Worm (Caenorhabditis elegans) whole organism, mixed stage, embryonic: ENCODE measurements around the gene gar-2.

Experiments used
- bed-3 ChIP-seq: fragments of 200-800 bp; sonication (Bioruptor generic); optimal IDR thresholded peaks from 3 replicates; lab custom pipeline; 2018; ENCODE audit warnings: mild to moderate bottlenecking, missing genetic modification characterization, moderate library complexity, missing compliant biosample characterization
- ceh-39 ChIP-seq: fragments of 150-350 bp; optimal IDR thresholded peaks from 2 replicates; lab custom pipeline; 2014; ENCODE audit warnings: missing biosample characterization, missing genetic modification characterization
- ceh-43 ChIP-seq: fragments of 200-800 bp; sonication (Bioruptor generic); optimal IDR thresholded peaks from 2 replicates; lab custom pipeline; 2018; ENCODE audit warnings: mild to moderate bottlenecking, missing genetic modification characterization, moderate library complexity, missing compliant biosample characterization
- ces-1 ChIP-seq: fragments of 150-350 bp; optimal IDR thresholded peaks from 2 replicates; lab custom pipeline; 2014; ENCODE audit warnings: missing biosample characterization, missing genetic modification reagents, missing genetic modification characterization
- cnd-1 ChIP-seq: fragments of 200-800 bp; sonication (Bioruptor generic); optimal IDR thresholded peaks from 2 replicates; lab custom pipeline; 2018; ENCODE audit warnings: mild to moderate bottlenecking, missing genetic modification characterization, missing compliant biosample characterization
- drap-1 ChIP-seq: fragments of 200-800 bp; sonication (Bioruptor generic); optimal IDR thresholded peaks from 3 replicates; lab custom pipeline; 2018; ENCODE audit warnings: mild to moderate bottlenecking, missing genetic modification characterization, missing compliant biosample characterization
- elt-1 ChIP-seq: sonication (generic microtip); optimal IDR thresholded peaks from 2 replicates; lab custom pipeline; 2017; ENCODE audit warnings: missing genetic modification characterization, mild to moderate bottlenecking, missing compliant biosample characterization, antibody characterized with exemption, moderate library complexity, borderline replicate concordance; ENCODE audit not compliant: insufficient read depth
- elt-3 ChIP-seq: fragments of 150-350 bp; optimal IDR thresholded peaks from 2 replicates; lab custom pipeline; 2014; ENCODE audit warnings: missing biosample characterization, missing genetic modification characterization
- flh-1 ChIP-seq: fragments of 200-800 bp; sonication (Bioruptor generic); optimal IDR thresholded peaks from 2 replicates; lab custom pipeline; 2018; ENCODE audit warnings: mild to moderate bottlenecking, missing genetic modification characterization, moderate library complexity, missing compliant biosample characterization
- ham-2 ChIP-seq: fragments of 200-800 bp; sonication (Bioruptor generic); optimal IDR thresholded peaks from 2 replicates; lab custom pipeline; 2018; ENCODE audit warnings: mild to moderate bottlenecking, missing genetic modification characterization, missing compliant biosample characterization
- hlh-1 ChIP-seq: fragments of 150-350 bp; optimal IDR thresholded peaks from 2 replicates; lab custom pipeline; 2014; ENCODE audit warnings: missing biosample characterization, missing genetic modification reagents, missing genetic modification characterization
- lin-13 ChIP-seq: fragments of 150-350 bp; optimal IDR thresholded peaks from 2 replicates; lab custom pipeline; 2014; ENCODE audit warnings: missing biosample characterization, missing genetic modification characterization
- lin-32 ChIP-seq: fragments of 200-800 bp; sonication (Bioruptor generic); optimal IDR thresholded peaks from 2 replicates; lab custom pipeline; 2018; ENCODE audit warnings: mild to moderate bottlenecking, missing genetic modification characterization, missing compliant biosample characterization
- lsy-2 ChIP-seq: fragments of 150-350 bp; optimal IDR thresholded peaks from 2 replicates; lab custom pipeline; 2014; ENCODE audit warnings: missing biosample characterization, missing genetic modification characterization
- mab-5 ChIP-seq: fragments of 150-350 bp; optimal IDR thresholded peaks from 2 replicates; lab custom pipeline; 2014; ENCODE audit warnings: missing biosample characterization, missing genetic modification characterization
- mep-1 ChIP-seq: fragments of 150-350 bp; optimal IDR thresholded peaks from 2 replicates; lab custom pipeline; 2017; ENCODE audit warnings: missing biosample characterization, missing genetic modification reagents, missing genetic modification characterization, inconsistent platforms
- mls-2 ChIP-seq: sonication (generic microtip); optimal IDR thresholded peaks from 2 replicates; lab custom pipeline; 2016; ENCODE audit warnings: mild to moderate bottlenecking, missing genetic modification characterization, moderate library complexity, missing compliant biosample characterization
- nhr-12 ChIP-seq: fragments of 150-350 bp; optimal IDR thresholded peaks from 2 replicates; lab custom pipeline; 2014; ENCODE audit warnings: missing biosample characterization, missing genetic modification characterization
- nhr-2 ChIP-seq: fragments of 150-350 bp; optimal IDR thresholded peaks from 2 replicates; lab custom pipeline; 2014; ENCODE audit warnings: missing biosample characterization, missing genetic modification characterization
- nhr-237 ChIP-seq: fragments of 150-350 bp; optimal IDR thresholded peaks from 2 replicates; lab custom pipeline; 2014; ENCODE audit warnings: missing biosample characterization, missing genetic modification characterization
- nhr-28 ChIP-seq: fragments of 150-350 bp; optimal IDR thresholded peaks from 2 replicates; lab custom pipeline; 2014; ENCODE audit warnings: missing biosample characterization, missing genetic modification characterization
- nhr-76 ChIP-seq: sonication (generic microtip); optimal IDR thresholded peaks from 2 replicates; lab custom pipeline; 2017; ENCODE audit warnings: missing biosample characterization, missing genetic modification characterization
- pha-4 ChIP-seq: fragments of 150-350 bp; optimal IDR thresholded peaks from 2 replicates; lab custom pipeline; 2018; ENCODE audit warnings: missing biosample characterization, missing genetic modification reagents, missing genetic modification characterization
- sem-2 ChIP-seq: fragments of 200-800 bp; sonication (Bioruptor generic); optimal IDR thresholded peaks from 2 replicates; lab custom pipeline; 2018; ENCODE audit warnings: mild to moderate bottlenecking, missing genetic modification characterization, missing compliant biosample characterization
- sptf-1 ChIP-seq: sonication (generic microtip); optimal IDR thresholded peaks from 2 replicates; lab custom pipeline; 2017; ENCODE audit warnings: mild to moderate bottlenecking, missing genetic modification characterization, moderate library complexity, missing compliant biosample characterization
- unc-120 ChIP-seq: sonication (generic microtip); optimal IDR thresholded peaks from 2 replicates; lab custom pipeline; 2017; ENCODE audit warnings: missing genetic modification characterization, missing compliant biosample characterization; ENCODE audit not compliant: poor library complexity, severe bottlenecking
- unc-62 ChIP-seq: fragments of 150-350 bp; optimal IDR thresholded peaks from 2 replicates; lab custom pipeline; 2014; ENCODE audit warnings: missing biosample characterization, missing genetic modification reagents, missing genetic modification characterization
- zip-8 ChIP-seq: fragments of 150-350 bp; optimal IDR thresholded peaks from 2 replicates; lab custom pipeline; 2014; ENCODE audit warnings: missing biosample characterization, missing genetic modification characterization

Gene gar-2

DNA sequence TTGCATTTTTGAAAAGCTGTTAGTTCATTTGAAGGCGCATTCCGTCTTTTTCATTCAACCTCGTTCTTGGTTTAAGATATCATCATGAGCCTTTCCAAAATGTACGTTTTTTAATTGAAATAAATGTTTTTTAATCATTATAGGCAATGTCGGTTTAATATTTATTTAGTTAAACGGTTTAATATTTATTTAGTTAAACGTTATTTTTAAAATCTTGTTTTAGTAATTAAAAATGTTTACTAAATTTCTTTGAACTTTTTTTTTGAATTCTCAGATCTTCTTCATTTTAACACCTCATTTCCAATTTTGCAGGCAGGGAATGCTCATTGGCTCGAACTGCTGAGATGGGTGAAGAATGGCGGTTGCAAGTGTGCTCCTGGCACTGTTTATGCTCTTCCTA, at the start of gene gar-2:
gar-2 (plus strand) TSS at position 301 of the 400 bp plus-strand sequence.
- no peak for TF ChIP-seq nhr-237 (tag; lab: Kevin White, UChicago)
- no peak for TF ChIP-seq ces-1
- TF ChIP-seq zip-8 = no peak
- TF ChIP-seq elt-1 (tag; lab: Kevin White, UChicago) = no peak
- TF ChIP-seq nhr-28 (tag; lab: Kevin White, UChicago) = no peak
- no peak for TF ChIP-seq hlh-1
- no peak for TF ChIP-seq mab-5 (tag; lab: Kevin White, UChicago)
- TF ChIP-seq unc-62 = no peak
- TF ChIP-seq sem-2 = no peak
- TF ChIP-seq pha-4 (tag; lab: Kevin White, UChicago) = no peak
- no peak for TF ChIP-seq drap-1 (GFP tag; lab: Kevin White, UChicago)

DNA sequence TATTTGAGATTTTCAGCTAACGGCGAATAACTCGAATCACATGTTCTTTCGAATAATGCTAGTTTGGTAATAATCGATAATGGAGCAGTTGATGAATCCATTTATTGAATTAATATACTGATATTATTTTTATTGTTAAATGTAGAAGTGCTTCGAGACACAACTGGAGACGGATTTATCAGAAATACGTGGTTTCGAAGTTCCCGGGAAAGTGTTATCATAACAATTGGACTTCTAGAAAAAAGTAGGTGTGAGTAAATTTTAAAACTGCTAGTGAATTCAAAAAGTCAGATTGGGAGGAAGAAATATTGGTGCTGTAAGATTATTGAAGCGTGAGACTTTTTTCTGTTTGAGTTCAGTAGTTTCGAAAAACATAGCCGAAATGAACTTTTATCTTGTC, 49.1 kb upstream of the gar-2 start, which contains the start of gene srg-2:
srg-2 (minus strand) TSS at position 101 of the 400 bp plus-strand sequence.
- TF ChIP-seq nhr-237 (tag; lab: Kevin White, UChicago) (no peak), ces-1 (no peak), unc-62 (no peak), elt-3 (tag; lab: Kevin White, UChicago) (no peak), ham-2 (no peak), mab-5 (tag; lab: Kevin White, UChicago) (no peak), lin-13 (tag; lab: Kevin White, UChicago) (no peak), flh-1 (GFP tag; lab: Kevin White, UChicago) (no peak), bed-3 (GFP tag; lab: Kevin White, UChicago) (no peak), nhr-2 (no peak)
- TF ChIP-seq, all 35 proteins: peak for 0

DNA sequence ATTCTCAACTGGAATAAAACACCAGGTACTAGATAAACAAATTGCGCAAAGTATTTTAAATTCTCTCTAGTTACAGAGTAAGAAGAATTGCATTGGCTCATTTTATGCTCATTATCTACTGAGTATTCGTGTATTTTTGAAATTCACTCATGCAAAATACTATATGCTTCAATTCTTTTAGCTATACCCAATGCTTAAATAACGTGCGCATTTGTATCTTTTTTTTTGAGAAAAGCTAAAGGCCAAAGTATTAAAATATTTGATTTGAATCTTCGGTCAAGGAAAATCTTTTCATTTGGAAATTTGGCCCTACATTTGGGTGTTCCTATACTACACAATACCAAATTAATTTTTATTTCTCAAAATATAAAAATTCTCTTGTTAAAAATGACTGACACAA, 47.2 kb upstream of the gar-2 start, which contains the start of gene srg-4:
srg-4 (minus strand) TSS at position 101 of the 400 bp plus-strand sequence.
- TF ChIP-seq sptf-1 (no peak), cnd-1 (no peak), ceh-39 (tag; lab: Kevin White, UChicago) (no peak), hlh-1 (no peak), ham-2 (no peak)

DNA sequence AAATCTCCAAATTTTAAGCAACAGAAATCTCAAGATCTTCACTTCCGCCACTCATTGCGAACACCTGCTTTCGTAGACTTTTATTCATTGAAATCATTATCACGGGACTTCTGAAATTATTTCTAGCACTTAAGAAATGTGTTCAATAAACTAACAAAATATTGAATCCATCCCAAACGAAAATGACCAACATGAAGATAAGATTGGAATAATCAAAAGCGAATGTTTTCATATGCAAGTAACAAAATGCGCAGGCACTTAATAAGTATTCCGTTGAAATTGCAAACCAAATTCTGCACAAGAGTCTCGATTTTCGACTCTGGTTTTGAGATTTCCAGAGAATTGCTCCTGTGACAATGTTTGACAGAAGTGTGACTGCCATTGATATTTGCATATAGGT, 44.7 kb upstream of the gar-2 start, which contains the start of gene srg-5:
srg-5 (minus strand) TSS at position 101 of the 400 bp plus-strand sequence.
- TF ChIP-seq unc-62 = no peak
- no peak for TF ChIP-seq mep-1
- no peak for TF ChIP-seq lsy-2 (tag; lab: Kevin White, UChicago)
- no peak for TF ChIP-seq nhr-76 (tag; lab: Kevin White, UChicago)
- TF ChIP-seq lin-13 (tag; lab: Kevin White, UChicago) = no peak
- TF ChIP-seq flh-1 (GFP tag; lab: Kevin White, UChicago) = no peak
- TF ChIP-seq ceh-43 = no peak
- TF ChIP-seq nhr-28 (tag; lab: Kevin White, UChicago) = no peak
- TF ChIP-seq hlh-1 = no peak
- TF ChIP-seq cnd-1 = no peak
- TF ChIP-seq mls-2 = no peak
- TF ChIP-seq lin-32 = no peak

DNA sequence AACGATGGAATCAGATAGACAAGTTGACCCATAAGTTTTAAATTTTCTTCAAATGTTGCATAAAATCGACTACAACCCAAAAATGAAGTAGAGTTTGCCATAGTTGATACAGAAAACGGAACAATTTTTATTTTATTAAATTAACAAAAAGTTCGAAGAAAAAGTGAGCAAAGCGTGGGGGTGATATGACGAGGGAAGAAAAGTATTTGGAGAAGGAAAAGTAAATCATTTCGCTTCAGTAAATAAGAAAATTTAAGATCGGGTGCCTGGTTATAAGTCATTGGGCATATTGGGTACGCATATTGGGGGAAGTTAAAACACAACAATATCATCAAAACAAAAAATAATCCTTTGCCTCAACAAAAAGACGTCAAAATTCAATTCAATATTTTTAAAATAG, 43.3 kb upstream of the gar-2 start, which contains the start of gene srg-6:
srg-6 (minus strand) TSS at position 101 of the 400 bp plus-strand sequence.
- TF ChIP-seq mab-5 (tag; lab: Kevin White, UChicago) (no peak), unc-62 (no peak), nhr-76 (tag; lab: Kevin White, UChicago) (no peak)

DNA sequence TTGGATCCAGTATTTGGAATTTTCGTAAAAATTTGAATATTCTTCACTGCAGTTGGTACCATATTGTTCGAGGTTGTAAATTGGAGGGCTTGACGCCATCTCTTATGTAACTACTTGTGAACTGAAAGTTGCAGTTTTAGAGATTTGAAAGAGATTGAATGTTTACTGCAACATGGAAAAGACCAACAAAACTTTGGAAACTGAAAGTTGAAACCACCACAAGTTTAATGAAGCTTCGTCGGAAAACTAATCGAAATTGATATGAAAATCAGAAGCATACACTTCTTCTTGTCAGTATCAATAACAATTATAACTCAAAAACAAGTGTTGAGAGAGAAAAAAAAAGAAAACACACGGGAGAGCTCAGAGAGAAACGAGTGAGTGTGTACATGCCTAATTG, 41.1 kb upstream of the gar-2 start, which contains the start of gene srg-7:
srg-7 (minus strand) TSS at position 101 of the 400 bp plus-strand sequence.
- TF ChIP-seq nhr-28 (tag; lab: Kevin White, UChicago) (no peak), bed-3 (GFP tag; lab: Kevin White, UChicago) (no peak), nhr-12 (no peak), ceh-43 (no peak), zip-8 (no peak), hlh-1 (no peak), unc-120 (tag; lab: Kevin White, UChicago) (no peak)

DNA sequence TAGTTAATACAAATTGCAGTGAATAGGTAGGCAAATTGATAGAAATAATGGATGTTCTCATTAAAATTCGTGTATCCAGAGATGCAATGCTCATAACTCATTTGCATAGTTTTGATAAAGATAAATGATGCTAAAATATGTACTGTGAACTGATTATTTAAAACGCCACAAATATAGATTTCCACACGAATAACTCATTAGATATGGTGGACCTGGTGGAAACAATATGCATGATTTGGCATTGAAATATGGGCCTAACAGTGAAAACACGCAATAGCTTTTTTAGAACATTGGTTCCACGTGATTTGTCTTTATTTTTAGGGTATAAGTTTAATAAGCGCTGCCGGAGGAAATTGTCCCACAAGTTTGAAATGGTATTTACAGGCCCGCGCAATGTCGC, 38.9 kb upstream of the gar-2 start, which contains the start of gene srg-3:
srg-3 (minus strand) TSS at position 101 of the 400 bp plus-strand sequence.
- no peak for TF ChIP-seq nhr-237 (tag; lab: Kevin White, UChicago)
- no peak for TF ChIP-seq nhr-12
- no peak for TF ChIP-seq sem-2
- TF ChIP-seq nhr-76 (tag; lab: Kevin White, UChicago) = no peak
- TF ChIP-seq unc-62 = no peak
- no peak for TF ChIP-seq hlh-1
- TF ChIP-seq nhr-28 (tag; lab: Kevin White, UChicago) = no peak
- no peak for TF ChIP-seq mls-2
- TF ChIP-seq nhr-2 = no peak
